Worm (Caenorhabditis elegans) whole organism, young adult: ENCODE measurements around the gene lin-33.

ENCODE experiments used
- D2030.7 ChIP-seq: fragments of 200-800 bp; sonication (Bioruptor generic); IDR thresholded peaks from 2 replicates; pipeline ENCODE4 v1.3.6; 2022; ENCODE audit warnings: missing genetic modification reagents, missing genetic modification characterization, missing compliant biosample characterization
- F10E7.11 ChIP-seq: sonication (generic microtip); optimal IDR thresholded peaks from 2 replicates; lab custom pipeline; 2017; ENCODE audit warnings: mild to moderate bottlenecking, missing genetic modification characterization, moderate library complexity, missing compliant biosample characterization
- F22D6.2 ChIP-seq: sonication (generic microtip); optimal IDR thresholded peaks from 2 replicates; lab custom pipeline; 2016; ENCODE audit warnings: mild to moderate bottlenecking, missing genetic modification characterization, missing compliant biosample characterization
- F23B12.7 ChIP-seq: sonication (generic microtip); optimal IDR thresholded peaks from 2 replicates; lab custom pipeline; 2017; ENCODE audit warnings: missing genetic modification characterization, mild to moderate bottlenecking, missing compliant biosample characterization, antibody characterized with exemption, moderate library complexity; ENCODE audit not compliant: insufficient read depth
- F49E8.2 ChIP-seq: sonication (generic microtip); optimal IDR thresholded peaks from 3 replicates; lab custom pipeline; 2017; ENCODE audit warnings: missing genetic modification characterization, mild to moderate bottlenecking, missing compliant biosample characterization, antibody characterized with exemption, moderate library complexity; ENCODE audit not compliant: insufficient read depth
- F52B5.7 ChIP-seq: sonication (generic microtip); optimal IDR thresholded peaks from 2 replicates; lab custom pipeline; 2016; ENCODE audit warnings: mild to moderate bottlenecking, missing genetic modification characterization, missing compliant biosample characterization
- F55B11.4 ChIP-seq: sonication (generic microtip); optimal IDR thresholded peaks from 2 replicates; lab custom pipeline; 2016; ENCODE audit warnings: missing compliant biosample characterization, missing genetic modification characterization, borderline replicate concordance; ENCODE audit not compliant: insufficient read depth
- F57A8.1 ChIP-seq: fragments of 200-800 bp; sonication (Bioruptor generic); optimal IDR thresholded peaks from 2 replicates; lab custom pipeline; 2018; ENCODE audit warnings: mild to moderate bottlenecking, missing genetic modification characterization, moderate library complexity, missing compliant biosample characterization
- F57C9.4 ChIP-seq: sonication (generic microtip); optimal IDR thresholded peaks from 2 replicates; lab custom pipeline; 2017; ENCODE audit warnings: mild to moderate bottlenecking, missing genetic modification characterization, missing compliant biosample characterization
- K12H6.12 ChIP-seq: fragments of 200-800 bp; sonication (Bioruptor generic); optimal IDR thresholded peaks from 2 replicates; lab custom pipeline; 2018; ENCODE audit warnings: mild to moderate bottlenecking, missing genetic modification characterization, missing compliant biosample characterization
- Y53F4B.3 ChIP-seq: fragments of 200-800 bp; sonication (Bioruptor generic); IDR thresholded peaks from 2 replicates; pipeline ENCODE4 v1.3.6; 2022; ENCODE audit warnings: missing genetic modification reagents, missing genetic modification characterization, missing compliant biosample characterization
- Y56A3A.18 ChIP-seq: fragments of 200-800 bp; sonication (Bioruptor generic); IDR thresholded peaks from 2 replicates; pipeline ENCODE4 v1.3.6; 2022; ENCODE audit warnings: missing genetic modification reagents, missing genetic modification characterization, missing compliant biosample characterization
- Y67H2A.10 ChIP-seq: fragments of 200-800 bp; sonication (Bioruptor generic); conservative IDR thresholded peaks from 2 replicates; pipeline ENCODE4 v1.3.6; 2022; ENCODE audit warnings: missing genetic modification reagents, missing genetic modification characterization, missing compliant biosample characterization
- Y79H2A.3 ChIP-seq: fragments of 200-800 bp; sonication (Bioruptor generic); conservative IDR thresholded peaks from 2 replicates; pipeline ENCODE4 v1.3.6; 2022; ENCODE audit warnings: missing genetic modification reagents, missing genetic modification characterization, missing compliant biosample characterization
- Y95B8A.8 ChIP-seq: fragments of 200-800 bp; sonication (Bioruptor generic); IDR thresholded peaks from 2 replicates; pipeline ENCODE4 v1.3.6; 2022; ENCODE audit warnings: missing genetic modification reagents, missing genetic modification characterization, missing compliant biosample characterization
- aptf-2 ChIP-seq: fragments of 200-800 bp; sonication (Bioruptor generic); conservative IDR thresholded peaks from 2 replicates; pipeline ENCODE4 v1.3.6; 2022; ENCODE audit warnings: missing genetic modification reagents, missing genetic modification characterization, missing compliant biosample characterization
- attf-6 ChIP-seq: fragments of 200-800 bp; sonication (Bioruptor generic); IDR thresholded peaks from 2 replicates; pipeline ENCODE4 v1.3.6; 2022; ENCODE audit warnings: missing genetic modification reagents, missing genetic modification characterization, missing compliant biosample characterization
- ccch-3 ChIP-seq: fragments of 200-800 bp; sonication (Bioruptor generic); optimal IDR thresholded peaks from 2 replicates; lab custom pipeline; 2018; ENCODE audit warnings: mild to moderate bottlenecking, missing genetic modification characterization, missing compliant biosample characterization
- cebp-1 ChIP-seq, 2 experiments: fragments of 200-800 bp in 1 of 2; sonication (Bioruptor generic) in 1 of 2; sonication (generic microtip) in 1 of 2; IDR thresholded peaks in 1 of 2; optimal IDR thresholded peaks in 1 of 2; 2 replicates each; pipeline versions ENCODE4 v1.3.6 to Lab custom; 2017 to 2022; ENCODE audit warnings: missing compliant biosample characterization in 2 of 2, missing genetic modification characterization in 2 of 2, mild to moderate bottlenecking in 1 of 2, missing genetic modification reagents in 1 of 2, moderate library complexity in 1 of 2
- ceh-100 ChIP-seq: fragments of 200-800 bp; sonication (Bioruptor generic); IDR thresholded peaks from 2 replicates; pipeline ENCODE4 v1.3.6; 2022; ENCODE audit warnings: missing genetic modification reagents, missing genetic modification characterization, missing compliant biosample characterization
- ceh-27 ChIP-seq: fragments of 200-800 bp; sonication (Bioruptor generic); optimal IDR thresholded peaks from 2 replicates; lab custom pipeline; 2018; ENCODE audit warnings: mild to moderate bottlenecking, missing genetic modification characterization, moderate library complexity, missing compliant biosample characterization
- ceh-91 ChIP-seq: fragments of 200-800 bp; sonication (Bioruptor generic); IDR thresholded peaks from 2 replicates; pipeline ENCODE4 v1.3.6; 2022; ENCODE audit warnings: missing genetic modification reagents, missing genetic modification characterization, missing compliant biosample characterization
- dox-1 ChIP-seq: fragments of 200-800 bp; sonication (Bioruptor generic); IDR thresholded peaks from 2 replicates; pipeline ENCODE4 v1.3.6; 2022; ENCODE audit warnings: missing genetic modification reagents, missing genetic modification characterization, missing compliant biosample characterization
- efl-1 ChIP-seq: fragments of 150-350 bp; optimal IDR thresholded peaks from 2 replicates; lab custom pipeline; 2014; ENCODE audit warnings: missing biosample characterization, missing genetic modification reagents, missing genetic modification characterization
- egrh-3 ChIP-seq: fragments of 200-800 bp; sonication (Bioruptor generic); IDR thresholded peaks from 2 replicates; pipeline ENCODE4 v1.3.6; 2022; ENCODE audit warnings: missing genetic modification reagents, missing genetic modification characterization, missing compliant biosample characterization
- fkh-3 ChIP-seq: sonication (generic microtip); optimal IDR thresholded peaks from 2 replicates; lab custom pipeline; 2016; ENCODE audit warnings: mild to moderate bottlenecking, missing genetic modification characterization, missing compliant biosample characterization
- gei-17 ChIP-seq: fragments of 200-800 bp; sonication (Bioruptor generic); optimal IDR thresholded peaks from 2 replicates; lab custom pipeline; 2018; ENCODE audit warnings: mild to moderate bottlenecking, missing genetic modification characterization, missing compliant biosample characterization
- him-1 ChIP-seq: sonication (generic microtip); optimal IDR thresholded peaks from 2 replicates; lab custom pipeline; 2016; ENCODE audit warnings: missing genotype, missing genetic modification reagents, missing genetic modification characterization, missing compliant biosample characterization
- hmg-1.2 ChIP-seq: fragments of 200-800 bp; sonication (Bioruptor generic); IDR thresholded peaks from 2 replicates; pipeline ENCODE4 v1.3.6; 2022; ENCODE audit warnings: missing genetic modification reagents, missing genetic modification characterization, missing compliant biosample characterization
- hrde-1 ChIP-seq: sonication (generic microtip); optimal IDR thresholded peaks from 2 replicates; lab custom pipeline; 2016; ENCODE audit warnings: missing genetic modification characterization, mild to moderate bottlenecking, missing compliant biosample characterization, moderate library complexity, missing genotype, missing genetic modification reagents, borderline replicate concordance
- let-607 ChIP-seq, 2 experiments: fragments of 200-800 bp in 1 of 2; sonication (Bioruptor generic) in 1 of 2; sonication (generic microtip) in 1 of 2; optimal IDR thresholded peaks; 2 replicates each; lab custom pipeline; 2016 to 2018; ENCODE audit warnings: mild to moderate bottlenecking in 2 of 2, missing compliant biosample characterization in 2 of 2, missing genetic modification characterization in 2 of 2, moderate library complexity in 2 of 2, missing genotype in 1 of 2
- lin-35 ChIP-seq, 3 experiments: fragments of 150-350 bp in 2 of 3; sonication (generic microtip) in 1 of 3; optimal IDR thresholded peaks; 2 replicates each; lab custom pipeline; 2014 to 2018; ENCODE audit warnings: missing biosample characterization in 3 of 3, missing genetic modification characterization in 3 of 3, missing genetic modification reagents in 3 of 3
- lin-54 ChIP-seq: fragments of 200-800 bp; sonication (Bioruptor generic); optimal IDR thresholded peaks from 2 replicates; lab custom pipeline; 2018; ENCODE audit warnings: mild to moderate bottlenecking, missing genetic modification characterization, missing compliant biosample characterization
- lsl-1 ChIP-seq: fragments of 200-800 bp; sonication (Bioruptor generic); optimal IDR thresholded peaks from 2 replicates; lab custom pipeline; 2018; ENCODE audit warnings: mild to moderate bottlenecking, missing genetic modification characterization, moderate library complexity, missing compliant biosample characterization
- mes-4 ChIP-seq: sonication (generic microtip); optimal IDR thresholded peaks from 2 replicates; lab custom pipeline; 2016; ENCODE audit warnings: missing genotype, missing genetic modification characterization, missing compliant biosample characterization
- nfya-1 ChIP-seq: sonication (generic microtip); optimal IDR thresholded peaks from 2 replicates; lab custom pipeline; 2017; ENCODE audit warnings: antibody characterized with exemption, missing compliant biosample characterization, missing genetic modification characterization, borderline replicate concordance; ENCODE audit not compliant: insufficient read depth
- nhr-120 ChIP-seq: fragments of 200-800 bp; sonication (Bioruptor generic); IDR thresholded peaks from 2 replicates; pipeline ENCODE4 v1.3.6; 2022; ENCODE audit warnings: missing genetic modification characterization, missing compliant biosample characterization
- repo-1 ChIP-seq: sonication (generic microtip); optimal IDR thresholded peaks from 2 replicates; lab custom pipeline; 2017; ENCODE audit warnings: mild to moderate bottlenecking, missing genetic modification characterization, missing compliant biosample characterization
- snpc-1.3 ChIP-seq: sonication (generic microtip); optimal IDR thresholded peaks from 2 replicates; lab custom pipeline; 2017; ENCODE audit warnings: missing genetic modification characterization, mild to moderate bottlenecking, missing compliant biosample characterization, antibody characterized with exemption, moderate library complexity, missing genotype, missing genetic modification reagents; ENCODE audit not compliant: insufficient read depth
- tlf-1 ChIP-seq: fragments of 200-800 bp; sonication (Bioruptor generic); optimal IDR thresholded peaks from 2 replicates; lab custom pipeline; 2018; ENCODE audit warnings: mild to moderate bottlenecking, missing genetic modification characterization, missing compliant biosample characterization
- xnd-1 ChIP-seq: sonication (generic microtip); optimal IDR thresholded peaks from 2 replicates; lab custom pipeline; 2016; ENCODE audit warnings: missing genotype, missing genetic modification reagents, missing genetic modification characterization, missing compliant biosample characterization
- zfh-2 ChIP-seq: fragments of 200-800 bp; sonication (Bioruptor generic); conservative IDR thresholded peaks from 2 replicates; pipeline ENCODE4 v1.3.6; 2022; ENCODE audit warnings: missing genetic modification reagents, missing genetic modification characterization, missing compliant biosample characterization
- zim-3 ChIP-seq: sonication (generic microtip); optimal IDR thresholded peaks from 2 replicates; lab custom pipeline; 2017; ENCODE audit warnings: mild to moderate bottlenecking, missing genetic modification characterization, moderate library complexity, missing compliant biosample characterization
- ztf-22 ChIP-seq: fragments of 200-800 bp; sonication (Bioruptor generic); optimal IDR thresholded peaks from 2 replicates; lab custom pipeline; 2018; ENCODE audit warnings: mild to moderate bottlenecking, missing genetic modification characterization, moderate library complexity, missing compliant biosample characterization
- ztf-25 ChIP-seq: fragments of 200-800 bp; sonication (Bioruptor generic); IDR thresholded peaks from 2 replicates; pipeline ENCODE4 v1.3.6; 2022; ENCODE audit warnings: missing genetic modification reagents, missing genetic modification characterization, missing compliant biosample characterization
- ztf-3 ChIP-seq: fragments of 200-800 bp; sonication (Bioruptor generic); optimal IDR thresholded peaks from 2 replicates; lab custom pipeline; 2018; ENCODE audit warnings: mild to moderate bottlenecking, missing genetic modification characterization, missing compliant biosample characterization

lin-33 gene

DNA sequence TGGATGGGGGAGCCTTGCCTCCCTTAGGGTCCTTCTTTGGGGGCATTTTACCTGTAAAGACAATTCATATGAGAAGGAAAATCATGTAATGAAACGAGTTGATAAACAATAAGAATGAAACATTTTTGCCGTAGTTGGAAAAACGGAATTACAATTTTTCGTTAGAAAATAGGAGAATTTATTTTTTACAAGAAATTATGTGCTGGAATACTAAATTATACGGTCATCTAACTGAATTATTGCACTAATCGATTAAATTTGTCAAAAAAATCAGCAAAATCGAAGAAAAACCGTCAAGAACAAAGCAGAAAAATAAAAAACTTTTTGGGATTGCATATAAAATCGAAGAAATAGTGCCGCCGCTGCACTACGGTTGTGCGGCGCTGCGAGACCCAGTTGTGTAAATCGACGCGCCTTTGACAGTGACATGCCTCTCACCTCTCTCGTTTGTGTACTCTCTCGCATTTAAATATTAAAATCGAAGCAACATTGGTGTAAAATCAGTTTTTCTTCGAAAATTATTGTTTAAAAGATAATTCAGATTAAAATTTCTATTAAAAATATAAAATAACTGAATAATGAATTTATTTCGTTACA lies 17.2 kb downstream of the lin-33 start, which contains the start of gene rps-25:
TSS of gene rps-25 (minus strand) at position 51 of the 597 bp plus-strand sequence.
- TF ChIP-seq tlf-1 (no peak), F52B5.7 (tag; lab: Kevin White, UChicago) (no peak), ceh-91 (GFP tag; lab: Robert Waterston, UW) (0 out of 2 replicates have a peak, but pooled peaks have one; percentile 21), gei-17 (GFP tag; lab: Kevin White, UChicago) (no peak), Y67H2A.10 (no peak), lin-54 (no peak), lsl-1 (GFP tag; lab: Kevin White, UChicago) (peak; percentile 75), Y95B8A.8 (GFP tag; lab: Robert Waterston, UW) (no peak), zfh-2 (GFP tag; lab: Robert Waterston, UW) (no peak), F55B11.4 (tag; lab: Kevin White, UChicago) (no peak), Y79H2A.3 (GFP tag; lab: Robert Waterston, UW) (no peak), Y53F4B.3 (GFP tag; lab: Robert Waterston, UW) (no peak), efl-1 (peak; percentile 41), Y56A3A.18 (no peak), F57C9.4 (tag; lab: Kevin White, UChicago) (no peak), repo-1 (tag; lab: Kevin White, UChicago) (no peak), hmg-1.2 (peak; percentile 90), F57A8.1 (GFP tag; lab: Kevin White, UChicago) (no peak), mes-4 (tag; lab: Kevin White, UChicago) (no peak), aptf-2 (GFP tag; lab: Robert Waterston, UW) (no peak), F23B12.7 (tag; lab: Kevin White, UChicago) (peak; percentile 39), F22D6.2 (tag; lab: Kevin White, UChicago) (no peak), ztf-3 (no peak), egrh-3 (GFP tag; lab: Robert Waterston, UW) (no peak), K12H6.12 (tag; lab: Kevin White, UChicago) (no peak), ztf-25 (no peak), F10E7.11 (no peak), hrde-1 (tag; lab: Kevin White, UChicago) (no peak), lin-35 (GFP tag; optimal IDR thresholded peaks at IDR 0.05; lab: Kevin White, UChicago) (peak in 1 of 3 experiments; percentile 14), ceh-27 (GFP tag; lab: Kevin White, UChicago) (no peak), dox-1 (GFP tag; lab: Robert Waterston, UW) (no peak), fkh-3 (tag; lab: Kevin White, UChicago) (no peak), zim-3 (tag; lab: Kevin White, UChicago) (no peak), ceh-100 (no peak), F49E8.2 (peak; percentile 62), xnd-1 (tag; lab: Kevin White, UChicago) (no peak), snpc-1.3 (tag; lab: Kevin White, UChicago) (peak; percentile 84), nhr-120 (no peak), D2030.7 (GFP tag; lab: Robert Waterston, UW) (peak; percentile 71), him-1 (tag; lab: Kevin White, UChicago) (no peak), ztf-22 (GFP tag; lab: Kevin White, UChicago) (no peak), let-607 (tag; optimal IDR thresholded peaks at IDR 0.05; lab: Kevin White, UChicago) (no peak), attf-6 (no peak), cebp-1 (GFP tag; IDR thresholded peaks at IDR 0.05; lab: Robert Waterston, UW) (no peak), cebp-1 (tag; optimal IDR thresholded peaks at IDR 0.05; lab: Kevin White, UChicago) (peak; percentile 28), ccch-3 (GFP tag; lab: Kevin White, UChicago) (no peak), nfya-1 (tag; lab: Kevin White, UChicago) (no peak)
